Worm (Caenorhabditis elegans) whole organism, L4 larva: Measurements from ENCODE around the gene smf-2.
A peak's percentile ranks its signal among the peaks of the same experiment; 100 is the strongest.

Experiments used
- F37D6.2 ChIP-seq: sonication (generic microtip); optimal IDR thresholded peaks from 2 replicates; lab custom pipeline; 2016; ENCODE audit warnings: mild to moderate bottlenecking, missing genetic modification characterization, missing compliant biosample characterization
- F44E2.7 ChIP-seq: fragments of 200-800 bp; sonication (Bioruptor generic); IDR thresholded peaks from 2 replicates; pipeline ENCODE4 v2.1.2; 2022; ENCODE audit warnings: missing genetic modification characterization, missing compliant biosample characterization
- F49E8.2 ChIP-seq: sonication (generic microtip); optimal IDR thresholded peaks from 2 replicates; lab custom pipeline; 2016; ENCODE audit warnings: missing compliant biosample characterization, mild to moderate bottlenecking, missing genetic modification characterization, borderline replicate concordance
- aha-1 ChIP-seq: fragments of 150-350 bp; peaks from one replicate; lab custom pipeline; 2014; ENCODE audit warnings: missing biosample characterization, missing genetic modification characterization
- attf-4 ChIP-seq: sonication (generic microtip); optimal IDR thresholded peaks from 3 replicates; lab custom pipeline; 2017; ENCODE audit warnings: missing biosample characterization, missing genetic modification characterization
- ceh-32 ChIP-seq: sonication (generic microtip); optimal IDR thresholded peaks from 2 replicates; lab custom pipeline; 2016; ENCODE audit warnings: mild to moderate bottlenecking, missing genetic modification characterization, missing compliant biosample characterization; ENCODE audit not compliant: poor library complexity
- ceh-82 ChIP-seq: sonication (generic microtip); optimal IDR thresholded peaks from 2 replicates; lab custom pipeline; 2017; ENCODE audit warnings: missing biosample characterization, missing genetic modification characterization
- ces-1 ChIP-seq: fragments of 150-350 bp; sonication (generic microtip); optimal IDR thresholded peaks from 4 replicates; lab custom pipeline; 2014; ENCODE audit warnings: missing biosample characterization, missing genetic modification reagents, missing genetic modification characterization
- ctbp-1 ChIP-seq: fragments of 200-800 bp; sonication (Bioruptor generic); IDR thresholded peaks from 2 replicates; pipeline ENCODE4 v1.3.6; 2022; ENCODE audit warnings: missing genetic modification reagents, missing genetic modification characterization, missing compliant biosample characterization
- daf-16 ChIP-seq, 3 experiments: sonication (generic microtip); optimal IDR thresholded peaks; 2 replicates each; lab custom pipeline; 2016 to 2017; ENCODE audit warnings: missing genetic modification characterization in 3 of 3, missing genetic modification reagents in 3 of 3, mild to moderate bottlenecking in 2 of 3, missing compliant biosample characterization in 2 of 3, missing biosample characterization in 1 of 3, moderate library complexity in 1 of 3
- daf-19 ChIP-seq: fragments of 200-800 bp; sonication (Bioruptor generic); conservative IDR thresholded peaks from 2 replicates; pipeline ENCODE4 v1.3.6; 2022; ENCODE audit warnings: missing genetic modification characterization, missing compliant biosample characterization
- daf-8 ChIP-seq: fragments of 200-800 bp; sonication (Bioruptor generic); IDR thresholded peaks from 2 replicates; pipeline ENCODE4 v1.3.6; 2022; ENCODE audit warnings: missing genetic modification characterization, missing compliant biosample characterization
- dmd-8 ChIP-seq: fragments of 200-800 bp; sonication (Bioruptor generic); IDR thresholded peaks from 2 replicates; pipeline ENCODE4 v1.3.6; 2022; ENCODE audit warnings: missing genetic modification characterization, missing compliant biosample characterization
- dmd-9 ChIP-seq: fragments of 200-800 bp; sonication (Bioruptor generic); IDR thresholded peaks from 2 replicates; pipeline ENCODE4 v1.3.6; 2022; ENCODE audit warnings: missing genetic modification reagents, missing genetic modification characterization, missing compliant biosample characterization
- dpl-1 ChIP-seq: fragments of 150-350 bp; optimal IDR thresholded peaks from 2 replicates; lab custom pipeline; 2014; ENCODE audit warnings: missing biosample characterization, missing genetic modification reagents, missing genetic modification characterization
- dve-1 ChIP-seq: sonication (generic microtip); optimal IDR thresholded peaks from 2 replicates; lab custom pipeline; 2017; ENCODE audit warnings: antibody characterized with exemption, mild to moderate bottlenecking, missing genetic modification characterization, missing compliant biosample characterization; ENCODE audit not compliant: insufficient read depth
- gei-8 ChIP-seq: fragments of 200-800 bp; sonication (Bioruptor generic); optimal IDR thresholded peaks from 2 replicates; lab custom pipeline; 2018; ENCODE audit warnings: mild to moderate bottlenecking, missing genetic modification characterization, missing compliant biosample characterization
- hif-1 ChIP-seq, 2 experiments: sonication (generic microtip); optimal IDR thresholded peaks; 2 replicates each; lab custom pipeline; 2016 to 2017; ENCODE audit warnings: missing compliant biosample characterization in 2 of 2, missing genetic modification characterization in 2 of 2, missing genetic modification reagents in 2 of 2, missing genotype in 2 of 2, mild to moderate bottlenecking in 1 of 2
- hlh-30 ChIP-seq: sonication (generic microtip); optimal IDR thresholded peaks from 2 replicates; lab custom pipeline; 2017; ENCODE audit warnings: antibody characterized with exemption, mild to moderate bottlenecking, missing genetic modification characterization, missing compliant biosample characterization; ENCODE audit not compliant: insufficient read depth
- hmg-1.1 ChIP-seq: fragments of 200-800 bp; sonication (Bioruptor generic); IDR thresholded peaks from 2 replicates; pipeline ENCODE4 v1.3.6; 2022; ENCODE audit warnings: missing genetic modification reagents, missing genetic modification characterization, missing compliant biosample characterization
- jun-1 ChIP-seq: fragments of 150-350 bp; optimal IDR thresholded peaks from 2 replicates; lab custom pipeline; 2014; ENCODE audit warnings: missing biosample characterization, missing genetic modification reagents, missing genetic modification characterization
- lim-7 ChIP-seq: fragments of 200-800 bp; sonication (Bioruptor generic); IDR thresholded peaks from 2 replicates; pipeline ENCODE4 v1.3.6; 2022; ENCODE audit warnings: missing genetic modification characterization, missing compliant biosample characterization
- lin-1 ChIP-seq: fragments of 200-800 bp; sonication (Bioruptor generic); IDR thresholded peaks from 2 replicates; pipeline ENCODE4 v1.3.6; 2022; ENCODE audit warnings: missing genetic modification reagents, missing genetic modification characterization, missing compliant biosample characterization
- lin-13 ChIP-seq: fragments of 150-350 bp; optimal IDR thresholded peaks from 2 replicates; lab custom pipeline; 2014; ENCODE audit warnings: missing biosample characterization, missing genetic modification reagents, missing genetic modification characterization
- mdl-1 ChIP-seq, 2 experiments: fragments of 150-350 bp in 1 of 2; sonication (generic microtip) in 1 of 2; optimal IDR thresholded peaks; 2 replicates each; lab custom pipeline; 2014 to 2017; ENCODE audit warnings: missing biosample characterization in 2 of 2, missing genetic modification characterization in 2 of 2
- mep-1 ChIP-seq: fragments of 150-350 bp; sonication (generic microtip); optimal IDR thresholded peaks from 3 replicates; lab custom pipeline; 2014; ENCODE audit warnings: missing biosample characterization, missing genetic modification characterization
- mes-2 ChIP-seq: sonication (generic microtip); optimal IDR thresholded peaks from 2 replicates; lab custom pipeline; 2016; ENCODE audit warnings: missing genotype, mild to moderate bottlenecking, missing genetic modification characterization, missing compliant biosample characterization; ENCODE audit not compliant: poor library complexity, severe bottlenecking
- mxl-2 ChIP-seq: fragments of 200-800 bp; sonication (Bioruptor generic); conservative IDR thresholded peaks from 2 replicates; pipeline ENCODE4 v1.3.6; 2022; ENCODE audit warnings: missing genetic modification reagents, missing genetic modification characterization, missing compliant biosample characterization
- mxl-3 ChIP-seq: fragments of 200-800 bp; sonication (Bioruptor generic); optimal IDR thresholded peaks from 2 replicates; lab custom pipeline; 2018; ENCODE audit warnings: mild to moderate bottlenecking, missing genetic modification characterization, missing compliant biosample characterization
- nhr-102 ChIP-seq: sonication (generic microtip); optimal IDR thresholded peaks from 2 replicates; lab custom pipeline; 2016; ENCODE audit warnings: mild to moderate bottlenecking, missing genetic modification characterization, moderate library complexity, missing compliant biosample characterization
- nhr-11 ChIP-seq: fragments of 150-350 bp; optimal IDR thresholded peaks from 2 replicates; lab custom pipeline; 2014; ENCODE audit warnings: missing biosample characterization, missing genetic modification characterization
- nhr-237 ChIP-seq: sonication (generic microtip); optimal IDR thresholded peaks from 2 replicates; lab custom pipeline; 2017; ENCODE audit warnings: missing biosample characterization, missing genetic modification characterization
- nhr-25 ChIP-seq: sonication (generic microtip); optimal IDR thresholded peaks from 2 replicates; lab custom pipeline; 2017; ENCODE audit warnings: missing genetic modification characterization, mild to moderate bottlenecking, missing compliant biosample characterization, antibody characterized with exemption, moderate library complexity, borderline replicate concordance; ENCODE audit not compliant: insufficient read depth
- nhr-28 ChIP-seq: fragments of 150-350 bp; optimal IDR thresholded peaks from 2 replicates; lab custom pipeline; 2014; ENCODE audit warnings: missing biosample characterization, missing genetic modification characterization
- nhr-41 ChIP-seq: fragments of 200-800 bp; sonication (Bioruptor generic); IDR thresholded peaks from 2 replicates; pipeline ENCODE4 v1.3.6; 2022; ENCODE audit warnings: missing genetic modification reagents, missing genetic modification characterization, missing compliant biosample characterization
- nhr-42 ChIP-seq: fragments of 200-800 bp; sonication (Bioruptor generic); IDR thresholded peaks from 2 replicates; pipeline ENCODE4 v1.3.6; 2022; ENCODE audit warnings: missing genetic modification characterization, missing compliant biosample characterization
- nhr-77 ChIP-seq: fragments of 150-350 bp; optimal IDR thresholded peaks from 2 replicates; lab custom pipeline; 2014; ENCODE audit warnings: missing biosample characterization, missing genetic modification characterization
- rbr-2 ChIP-seq: sonication (generic microtip); optimal IDR thresholded peaks from 2 replicates; lab custom pipeline; 2016; ENCODE audit warnings: missing genotype, missing genetic modification characterization, missing compliant biosample characterization
- sdz-12 ChIP-seq: fragments of 200-800 bp; sonication (Bioruptor generic); optimal IDR thresholded peaks from 2 replicates; lab custom pipeline; 2018; ENCODE audit warnings: mild to moderate bottlenecking, missing genetic modification characterization, missing compliant biosample characterization
- snpc-1.2 ChIP-seq: fragments of 200-800 bp; sonication (Bioruptor generic); IDR thresholded peaks from 2 replicates; pipeline ENCODE4 v1.3.6; 2022; ENCODE audit warnings: missing genetic modification reagents, missing genetic modification characterization, missing compliant biosample characterization
- tag-97 ChIP-seq: fragments of 200-800 bp; sonication (Bioruptor generic); IDR thresholded peaks from 2 replicates; pipeline ENCODE4 v1.3.6; 2022; ENCODE audit warnings: missing genetic modification characterization, missing compliant biosample characterization
- unc-62 ChIP-seq, 3 experiments: fragments of 150-350 bp in 1 of 3; sonication (generic microtip); optimal IDR thresholded peaks in 2 of 3; peaks in 1 of 3; 1 replicate in 1 of 3; 2 replicates in 2 of 3; lab custom pipeline; 2014 to 2017; ENCODE audit warnings: missing biosample characterization in 3 of 3, missing genetic modification characterization in 3 of 3, missing genetic modification reagents in 3 of 3, missing genotype in 1 of 3
- ztf-11 ChIP-seq: fragments of 150-350 bp; optimal IDR thresholded peaks from 2 replicates; lab custom pipeline; 2014; ENCODE audit warnings: missing biosample characterization, missing genetic modification characterization

The smf-2 gene

DNA sequence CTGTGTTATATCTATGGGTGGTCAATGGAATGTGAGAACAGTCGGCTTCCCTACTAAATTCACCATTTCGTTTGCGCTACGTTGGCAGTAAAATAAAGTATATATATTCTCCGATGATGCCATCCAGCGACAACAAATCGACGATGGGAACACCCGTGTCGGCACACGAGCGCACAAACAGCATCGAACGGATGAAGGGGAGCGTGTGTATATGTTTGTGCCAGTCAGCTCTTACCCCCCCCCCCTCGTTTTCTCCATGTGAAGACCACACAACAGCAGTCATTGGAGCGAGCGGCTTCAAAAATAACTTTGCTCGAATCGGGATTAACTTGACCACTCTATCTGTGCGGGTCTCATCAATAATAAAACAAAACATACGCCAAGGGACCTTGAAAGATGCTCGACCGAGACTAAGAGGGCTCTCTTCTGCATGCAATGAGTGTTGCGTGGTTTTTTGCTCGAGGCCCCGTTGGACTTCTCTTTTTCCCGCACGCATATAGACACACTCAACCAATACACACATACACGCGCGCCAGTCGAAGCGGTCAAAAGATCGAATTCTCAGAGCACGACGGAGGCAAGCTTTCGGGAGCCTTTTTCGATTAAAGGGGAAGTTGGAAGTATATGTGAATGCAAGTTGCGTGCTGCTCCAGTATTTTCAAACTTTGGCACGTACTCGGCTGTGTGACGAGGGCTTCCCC, 21.9 kb upstream of the smf-2 start:
- peak in 1 of 2 experiments; percentile 70 for TF ChIP-seq unc-62 (GFP tag; optimal IDR thresholded peaks at IDR 0.05 in 1 of 2; lab: Kevin White, UChicago)
- no peak for TF ChIP-seq unc-62 (tag; optimal IDR thresholded peaks at IDR 0.05; lab: Kevin White, UChicago)
- TF ChIP-seq dpl-1: no peak
- 0 out of 2 replicates have a peak, but pooled peaks have one; percentile 10 for TF ChIP-seq dmd-8
- TF ChIP-seq mes-2 (tag; lab: Kevin White, UChicago): peak; percentile 1
- TF ChIP-seq dmd-9: no peak
- peak in 1 of 2 experiments; percentile 87 for TF ChIP-seq mdl-1 (tag; optimal IDR thresholded peaks at IDR 0.05; lab: Kevin White, UChicago)
- peak; percentile 30 for TF ChIP-seq F37D6.2 (tag; lab: Kevin White, UChicago)
- TF ChIP-seq mxl-3 (GFP tag; lab: Kevin White, UChicago): no peak
- no peak for TF ChIP-seq F49E8.2 (tag; lab: Kevin White, UChicago)
- peak; percentile 41 for TF ChIP-seq rbr-2 (tag; lab: Kevin White, UChicago)
- TF ChIP-seq sdz-12 (GFP tag; lab: Kevin White, UChicago): peak; percentile 58
- peak in 1 of 2 experiments; percentile 78 for TF ChIP-seq hif-1 (tag; optimal IDR thresholded peaks at IDR 0.05; lab: Kevin White, UChicago)
- TF ChIP-seq gei-8 (GFP tag; lab: Kevin White, UChicago): peak; percentile 35
- TF ChIP-seq ctbp-1: 0 out of 2 replicates have a peak, but pooled peaks have one; percentile 21
- TF ChIP-seq aha-1: peak; percentile 95
- TF ChIP-seq daf-16 (GFP tag; optimal IDR thresholded peaks at IDR 0.05; lab: Kevin White, UChicago): peak in 1 of 2 experiments; percentile 60
- no peak for TF ChIP-seq daf-16 (tag; optimal IDR thresholded peaks at IDR 0.05; lab: Kevin White, UChicago)
- TF ChIP-seq mep-1 (tag; lab: Kevin White, UChicago): peak; percentile 15
- peak; percentile 60 for TF ChIP-seq hlh-30 (tag; lab: Kevin White, UChicago)
- no peak for TF ChIP-seq nhr-77 (tag; lab: Kevin White, UChicago)

ce11 chrX:6739034-6740008, 20.8 kb upstream of the smf-2 start:
- TF ChIP-seq hmg-1.1 (GFP tag; lab: Robert Waterston, UW) (no peak), dmd-9 (no peak), nhr-41 (GFP tag; lab: Robert Waterston, UW) (no peak), daf-19 (GFP tag; lab: Robert Waterston, UW) (no peak), dve-1 (peak; percentile 61), lin-1 (GFP tag; lab: Robert Waterston, UW) (no peak), lin-13 (GFP tag; lab: Kevin White, UChicago) (no peak), sdz-12 (GFP tag; lab: Kevin White, UChicago) (no peak), ztf-11 (no peak), mxl-3 (GFP tag; lab: Kevin White, UChicago) (no peak), ceh-82 (tag; lab: Kevin White, UChicago) (no peak), ces-1 (GFP tag; lab: Kevin White, UChicago) (no peak), aha-1 (peak; percentile 95), nhr-25 (tag; lab: Kevin White, UChicago) (no peak), dmd-8 (no peak), snpc-1.2 (GFP tag; lab: Robert Waterston, UW) (no peak), ceh-32 (tag; lab: Kevin White, UChicago) (no peak), nhr-28 (tag; lab: Kevin White, UChicago) (no peak), tag-97 (GFP tag; lab: Robert Waterston, UW) (no peak), mxl-2 (GFP tag; lab: Robert Waterston, UW) (0 out of 2 replicates have a peak, but pooled peaks have one; percentile 17), mes-2 (tag; lab: Kevin White, UChicago) (no peak), attf-4 (no peak), F44E2.7 (GFP tag; lab: Robert Waterston, UW) (no peak), jun-1 (tag; lab: Kevin White, UChicago) (no peak), nhr-102 (tag; lab: Kevin White, UChicago) (peak; percentile 7), nhr-42 (no peak), dpl-1 (no peak), daf-8 (GFP tag; lab: Robert Waterston, UW) (no peak), nhr-237 (tag; lab: Kevin White, UChicago) (no peak), lim-7 (no peak), nhr-11 (tag; lab: Kevin White, UChicago) (peak; percentile 34), F37D6.2 (tag; lab: Kevin White, UChicago) (no peak)
